Fruit fly (Drosophila melanogaster): Measurements from ENCODE around the gene CG13392.

DNA sequence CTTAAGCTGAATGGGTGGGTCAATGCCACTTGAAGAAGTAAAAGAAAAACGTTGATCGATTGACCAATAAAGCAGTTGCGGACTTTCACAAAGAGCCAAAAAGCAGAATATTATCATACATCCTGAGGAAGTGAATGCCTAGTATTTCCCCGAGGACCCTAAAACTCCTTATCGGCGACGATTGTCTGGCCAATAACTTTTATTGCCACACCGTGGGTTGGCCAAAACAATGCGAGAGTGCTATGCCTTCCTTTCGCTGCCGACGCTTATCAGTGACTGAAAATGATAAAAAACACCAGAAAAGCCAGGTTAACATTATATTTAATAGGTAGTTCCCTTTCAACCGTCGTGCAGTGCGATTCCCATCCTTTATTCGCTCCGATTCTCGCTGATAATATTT, 30.7 kb downstream of the CG13392 start, which contains the start of gene Mur29B:
- no peak for TF ChIP-seq Dll (optimal IDR thresholded peaks at IDR 0.05)
- no peak for TF ChIP-seq EcR (GFP tag; optimal IDR thresholded peaks at IDR 0.05)
- TF ChIP-seq psq (optimal IDR thresholded peaks at IDR 0.05) = no peak
- no peak for TF ChIP-seq CG8478 (optimal IDR thresholded peaks at IDR 0.05)
